Worm (Caenorhabditis elegans) whole organism, mixed stage, embryonic: ENCODE data around the gene crb-1.

Source experiments
- elt-3 ChIP-seq: fragments of 150-350 bp; optimal IDR thresholded peaks from 2 replicates; lab custom pipeline; 2014; ENCODE audit warnings: missing biosample characterization, missing genetic modification characterization
- nhr-76 ChIP-seq: sonication (generic microtip); optimal IDR thresholded peaks from 2 replicates; lab custom pipeline; 2017; ENCODE audit warnings: missing biosample characterization, missing genetic modification characterization

- TF ChIP-seq nhr-76 (tag; lab: Kevin White, UChicago) (no peak), elt-3 (no peak)
Measured at ce11 chrX:17421532-17422078, 7.8 kb upstream of the crb-1 start, which contains the start of gene osm-11.
